Fruit fly (Drosophila melanogaster) whole organism, adult: ENCODE data around the gene Dip-C.

Experiments used
- CG11617 ChIP-seq: fragments of 200-800 bp; sonication (Bioruptor generic); optimal IDR thresholded peaks from 2 replicates; lab custom pipeline; 2017; ENCODE audit warnings: mild to moderate bottlenecking, missing biosample characterization, missing genetic modification reagents, missing genetic modification characterization
- CG12768 ChIP-seq: fragments of 200-800 bp; sonication (Bioruptor generic); optimal IDR thresholded peaks from 2 replicates; lab custom pipeline; 2017; ENCODE audit warnings: missing biosample characterization, missing genetic modification characterization, mild to moderate bottlenecking, moderate library complexity, missing genetic modification reagents
- CG14711 ChIP-seq: fragments of 200-800 bp; sonication (Bioruptor generic); optimal IDR thresholded peaks from 2 replicates; lab custom pipeline; 2018; ENCODE audit warnings: missing biosample characterization, mild to moderate bottlenecking, missing genetic modification characterization, moderate library complexity
- CG1620 ChIP-seq: fragments of 200-800 bp; sonication (Bioruptor generic); optimal IDR thresholded peaks from 2 replicates; lab custom pipeline; 2016; ENCODE audit warnings: missing biosample characterization, missing genetic modification characterization
- CG33017 ChIP-seq: fragments of 200-800 bp; sonication (Bioruptor generic); optimal IDR thresholded peaks from 2 replicates; lab custom pipeline; 2018; ENCODE audit warnings: missing biosample characterization, mild to moderate bottlenecking, missing genetic modification characterization, moderate library complexity
- CG7045 ChIP-seq: fragments of 200-800 bp; sonication (Bioruptor generic); optimal IDR thresholded peaks from 2 replicates; lab custom pipeline; 2017; ENCODE audit warnings: missing biosample characterization, mild to moderate bottlenecking, missing genetic modification characterization
- CG7101 ChIP-seq: fragments of 200-800 bp; sonication (Bioruptor generic); optimal IDR thresholded peaks from 2 replicates; lab custom pipeline; 2018; ENCODE audit warnings: missing biosample characterization, mild to moderate bottlenecking, missing genetic modification characterization, moderate library complexity
- Clk ChIP-seq: fragments of 200-800 bp; sonication (Bioruptor generic); optimal IDR thresholded peaks from 2 replicates; lab custom pipeline; 2017; ENCODE audit warnings: missing biosample characterization, missing genetic modification characterization
- Crg-1 ChIP-seq: fragments of 200-800 bp; sonication (Bioruptor generic); optimal IDR thresholded peaks from 2 replicates; lab custom pipeline; 2016; ENCODE audit warnings: missing biosample characterization, missing genetic modification characterization
- Mnt ChIP-seq: fragments of 200-800 bp; sonication (Bioruptor generic); optimal IDR thresholded peaks from 2 replicates; lab custom pipeline; 2016; ENCODE audit warnings: missing biosample characterization, mild to moderate bottlenecking, missing genetic modification characterization
- cic ChIP-seq: fragments of 200-800 bp; sonication (Bioruptor generic); optimal IDR thresholded peaks from 2 replicates; lab custom pipeline; 2017; ENCODE audit warnings: missing biosample characterization, mild to moderate bottlenecking, missing genetic modification characterization, moderate library complexity
- kay ChIP-seq: fragments of 200-800 bp; sonication (Bioruptor generic); peaks from one replicate; lab custom pipeline; 2016; ENCODE audit warnings: missing biosample characterization, missing genetic modification characterization, borderline replicate concordance
- toe ChIP-seq: fragments of 200-800 bp; sonication (Bioruptor generic); optimal IDR thresholded peaks from 2 replicates; lab custom pipeline; 2016; ENCODE audit warnings: missing biosample characterization, missing genetic modification characterization

dm6 chr3R:12413274-12413958 lies at the start of gene Dip-C, which contains the start of gene pps:
- TF ChIP-seq Clk (GFP tag; lab: Kevin White, UChicago): no peak
- no peak for TF ChIP-seq toe (GFP tag; lab: Kevin White, UChicago)
- no peak for TF ChIP-seq CG7045
- no peak for TF ChIP-seq CG14711
- no peak for TF ChIP-seq CG7101 (tag; lab: Kevin White, UChicago)
- TF ChIP-seq CG12768 (GFP tag; lab: Kevin White, UChicago): no peak
- TF ChIP-seq cic (GFP tag; lab: Kevin White, UChicago): no peak
- TF ChIP-seq CG1620 (GFP tag; lab: Kevin White, UChicago): no peak
- TF ChIP-seq Mnt (GFP tag; lab: Kevin White, UChicago): peak; percentile 10
- no peak for TF ChIP-seq Crg-1 (GFP tag; lab: Kevin White, UChicago)
- peak; percentile 27 for TF ChIP-seq CG33017
- TF ChIP-seq CG11617 (GFP tag; lab: Kevin White, UChicago): peak; percentile 11
- TF ChIP-seq kay (GFP tag; lab: Kevin White, UChicago): no peak
